Fruit fly (Drosophila melanogaster) Kc167 (cell line): Measurements from ENCODE around the gene Prp40.

Experiments used
- Myc ChIP-seq: fragments of >200 bp; optimal IDR thresholded peaks from 2 replicates; lab custom pipeline; 2017; ENCODE audit warnings: missing external identifiers
- Sin3A ChIP-seq: fragments of >200 bp; optimal IDR thresholded peaks from 2 replicates; lab custom pipeline; 2018; ENCODE audit warnings: missing external identifiers
- h ChIP-seq: fragments of >200 bp; optimal IDR thresholded peaks from 3 replicates; lab custom pipeline; 2018; ENCODE audit warnings: missing external identifiers
- insv ChIP-seq: fragments of >200 bp; optimal IDR thresholded peaks from 3 replicates; lab custom pipeline; 2018; ENCODE audit warnings: missing external identifiers
- psq ChIP-seq: fragments of >200 bp; optimal IDR thresholded peaks from 2 replicates; lab custom pipeline; 2017; ENCODE audit warnings: missing external identifiers
- ttk ChIP-seq: sonication (Bioruptor generic); optimal IDR thresholded peaks from 2 replicates; lab custom pipeline; 2017; ENCODE audit warnings: missing external identifiers

dm6 chr2L:3039774-3040173 lies 16.7 kb downstream of the Prp40 start, which contains the start of the genes cnir and CG17221:
- TF ChIP-seq Myc (lab: Kevin White, UChicago) (no peak), h (no peak), ttk (no peak), insv (lab: Kevin White, UChicago) (no peak), psq (no peak), Sin3A (lab: Kevin White, UChicago) (no peak)
